Worm (Caenorhabditis elegans) whole organism, mixed stage, embryonic: ENCODE measurements around the gene K10C8.4.

Experiments
- blmp-1 ChIP-seq: fragments of 150-350 bp; optimal IDR thresholded peaks from 2 replicates; lab custom pipeline; 2014; ENCODE audit warnings: missing biosample characterization, missing genetic modification characterization
- cnd-1 ChIP-seq: fragments of 200-800 bp; sonication (Bioruptor generic); optimal IDR thresholded peaks from 2 replicates; lab custom pipeline; 2018; ENCODE audit warnings: mild to moderate bottlenecking, missing genetic modification characterization, missing compliant biosample characterization
- drap-1 ChIP-seq: fragments of 200-800 bp; sonication (Bioruptor generic); optimal IDR thresholded peaks from 3 replicates; lab custom pipeline; 2018; ENCODE audit warnings: mild to moderate bottlenecking, missing genetic modification characterization, missing compliant biosample characterization
- lin-13 ChIP-seq: fragments of 150-350 bp; optimal IDR thresholded peaks from 2 replicates; lab custom pipeline; 2014; ENCODE audit warnings: missing biosample characterization, missing genetic modification characterization
- lsy-2 ChIP-seq: fragments of 150-350 bp; optimal IDR thresholded peaks from 2 replicates; lab custom pipeline; 2014; ENCODE audit warnings: missing biosample characterization, missing genetic modification characterization
- mep-1 ChIP-seq: fragments of 150-350 bp; optimal IDR thresholded peaks from 2 replicates; lab custom pipeline; 2017; ENCODE audit warnings: missing biosample characterization, missing genetic modification reagents, missing genetic modification characterization, inconsistent platforms
- nhr-12 ChIP-seq: fragments of 150-350 bp; optimal IDR thresholded peaks from 2 replicates; lab custom pipeline; 2014; ENCODE audit warnings: missing biosample characterization, missing genetic modification characterization
- nhr-237 ChIP-seq: fragments of 150-350 bp; optimal IDR thresholded peaks from 2 replicates; lab custom pipeline; 2014; ENCODE audit warnings: missing biosample characterization, missing genetic modification characterization
- nhr-28 ChIP-seq: fragments of 150-350 bp; optimal IDR thresholded peaks from 2 replicates; lab custom pipeline; 2014; ENCODE audit warnings: missing biosample characterization, missing genetic modification characterization
- pha-4 ChIP-seq: fragments of 150-350 bp; optimal IDR thresholded peaks from 2 replicates; lab custom pipeline; 2018; ENCODE audit warnings: missing biosample characterization, missing genetic modification reagents, missing genetic modification characterization
- sem-2 ChIP-seq: fragments of 200-800 bp; sonication (Bioruptor generic); optimal IDR thresholded peaks from 2 replicates; lab custom pipeline; 2018; ENCODE audit warnings: mild to moderate bottlenecking, missing genetic modification characterization, missing compliant biosample characterization
- snpc-4 ChIP-seq: fragments of 150-350 bp; optimal IDR thresholded peaks from 2 replicates; lab custom pipeline; 2014; ENCODE audit warnings: missing biosample characterization, missing genetic modification characterization
- unc-62 ChIP-seq: fragments of 150-350 bp; optimal IDR thresholded peaks from 2 replicates; lab custom pipeline; 2014; ENCODE audit warnings: missing biosample characterization, missing genetic modification reagents, missing genetic modification characterization

ce11 chrV:12711999-12712398 lies 15.9 kb downstream of the K10C8.4 start, which contains the start of gene R11D1.3:
- TF ChIP-seq unc-62 (GFP tag; lab: Kevin White, UChicago) (no peak), pha-4 (tag; lab: Kevin White, UChicago) (no peak), nhr-28 (tag; lab: Kevin White, UChicago) (no peak), snpc-4 (tag; lab: Kevin White, UChicago) (no peak), nhr-12 (no peak), cnd-1 (tag; lab: Kevin White, UChicago) (no peak), lin-13 (tag; lab: Kevin White, UChicago) (no peak), mep-1 (tag; lab: Kevin White, UChicago) (no peak), lsy-2 (tag; lab: Kevin White, UChicago) (no peak), drap-1 (GFP tag; lab: Kevin White, UChicago) (no peak), nhr-237 (tag; lab: Kevin White, UChicago) (no peak), blmp-1 (tag; lab: Kevin White, UChicago) (no peak), sem-2 (GFP tag; lab: Kevin White, UChicago) (no peak)
